Worm (Caenorhabditis elegans) whole organism, L3 larva: ENCODE measurements around the gene srw-100.

ENCODE experiments used
- daf-12 ChIP-seq: fragments of 150-350 bp; optimal IDR thresholded peaks from 2 replicates; lab custom pipeline; 2014; ENCODE audit warnings: missing biosample characterization, missing genetic modification reagents, missing genetic modification characterization
- egl-5 ChIP-seq: fragments of 150-350 bp; optimal IDR thresholded peaks from 2 replicates; lab custom pipeline; 2017; ENCODE audit warnings: missing biosample characterization, missing genetic modification reagents, missing genetic modification characterization, inconsistent platforms
- elt-2 ChIP-seq: sonication (generic microtip); optimal IDR thresholded peaks from 2 replicates; lab custom pipeline; 2016; ENCODE audit warnings: missing genetic modification reagents, mild to moderate bottlenecking, missing genetic modification characterization, missing compliant biosample characterization
- fkh-2 ChIP-seq: fragments of 150-350 bp; optimal IDR thresholded peaks from 2 replicates; lab custom pipeline; 2014; ENCODE audit warnings: missing biosample characterization, missing genetic modification reagents, missing genetic modification characterization
- hmg-11 ChIP-seq: sonication (generic microtip); optimal IDR thresholded peaks from 2 replicates; lab custom pipeline; 2016; ENCODE audit warnings: missing genetic modification characterization, missing compliant biosample characterization
- nhr-28 ChIP-seq: fragments of 150-350 bp; optimal IDR thresholded peaks from 2 replicates; lab custom pipeline; 2014; ENCODE audit warnings: missing biosample characterization, missing genetic modification characterization
- nhr-67 ChIP-seq: fragments of 150-350 bp; optimal IDR thresholded peaks from 2 replicates; lab custom pipeline; 2014; ENCODE audit warnings: missing biosample characterization, missing genetic modification characterization
- pqm-1 ChIP-seq: fragments of 150-350 bp; optimal IDR thresholded peaks from 2 replicates; lab custom pipeline; 2017; ENCODE audit warnings: missing biosample characterization, missing genetic modification characterization, inconsistent platforms
- sea-2 ChIP-seq: fragments of 150-350 bp; sonication (generic microtip); optimal IDR thresholded peaks from 4 replicates; lab custom pipeline; 2014; ENCODE audit warnings: missing biosample characterization, missing genetic modification reagents, missing genetic modification characterization
- zag-1 ChIP-seq: fragments of 150-350 bp; optimal IDR thresholded peaks from 2 replicates; lab custom pipeline; 2014; ENCODE audit warnings: missing biosample characterization, missing genetic modification characterization

Gene srw-100

DNA sequence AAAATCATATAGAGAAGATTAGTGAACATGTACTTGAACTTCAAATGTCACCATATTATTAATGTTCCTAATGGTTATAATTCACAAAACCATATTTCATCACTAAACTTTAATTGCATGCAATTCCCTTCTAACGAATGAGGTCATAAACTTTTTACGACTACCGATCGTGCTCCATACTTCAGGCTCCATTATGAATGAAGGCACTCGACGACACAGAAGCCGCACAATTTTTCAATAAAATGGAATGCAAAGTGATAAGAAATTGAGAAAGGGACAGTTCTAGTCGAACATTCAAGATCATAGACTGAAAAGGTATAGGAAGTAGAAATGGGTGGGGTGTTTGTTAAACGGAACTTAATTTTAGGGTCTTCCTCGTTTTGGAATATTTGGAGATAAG is 45.1 kb downstream of the srw-100 start:
- TF ChIP-seq nhr-67 (tag; lab: Kevin White, UChicago) = no peak
- TF ChIP-seq egl-5 (tag; lab: Kevin White, UChicago) = no peak
- TF ChIP-seq nhr-28 (tag; lab: Kevin White, UChicago) = no peak
- no peak for TF ChIP-seq hmg-11 (tag; lab: Kevin White, UChicago)
- peak; percentile 7 for TF ChIP-seq pqm-1 (tag; lab: Kevin White, UChicago)
- TF ChIP-seq elt-2 (tag; lab: Kevin White, UChicago) = peak; percentile 64

ce11 chrV:1756856-1757255 is 45.8 kb downstream of the srw-100 start, which contains the start of gene clec-204:
clec-204 (plus strand) TSS chrV:1757156.
- TF ChIP-seq zag-1 (tag; lab: Kevin White, UChicago) (no peak), daf-12 (tag; lab: Kevin White, UChicago) (no peak), elt-2 (tag; lab: Kevin White, UChicago) (peak; percentile 45)

- TF ChIP-seq hmg-11 (tag; lab: Kevin White, UChicago) (no peak), sea-2 (GFP tag; lab: Kevin White, UChicago) (no peak), elt-2 (tag; lab: Kevin White, UChicago) (peak; percentile 60), fkh-2 (no peak)
These were observed 49.7 kb downstream of the srw-100 start, which contains the start of gene clec-205 for ce11 chrV:1760682-1761081. clec-205 (plus strand) TSS chrV:1760893.
